Worm (Caenorhabditis elegans) whole organism, late embryonic: ENCODE measurements around the gene Y22D7AL.4.

Experiments used
- C08G9.2 ChIP-seq: sonication (generic microtip); optimal IDR thresholded peaks from 2 replicates; lab custom pipeline; 2016; ENCODE audit warnings: mild to moderate bottlenecking, missing genetic modification characterization, moderate library complexity, missing compliant biosample characterization
- ceh-22 ChIP-seq: sonication (generic microtip); optimal IDR thresholded peaks from 2 replicates; lab custom pipeline; 2017; ENCODE audit warnings: missing biosample characterization, missing genetic modification characterization
- ceh-34 ChIP-seq: sonication (generic microtip); optimal IDR thresholded peaks from 2 replicates; lab custom pipeline; 2016; ENCODE audit warnings: mild to moderate bottlenecking, missing genetic modification characterization, missing compliant biosample characterization
- hlh-30 ChIP-seq: sonication (generic microtip); optimal IDR thresholded peaks from 2 replicates; lab custom pipeline; 2017; ENCODE audit warnings: antibody characterized with exemption, missing genetic modification characterization, missing compliant biosample characterization; ENCODE audit not compliant: insufficient read depth
- nhr-11 ChIP-seq: fragments of 150-350 bp; optimal IDR thresholded peaks from 2 replicates; lab custom pipeline; 2014; ENCODE audit warnings: missing biosample characterization, missing genetic modification characterization
- pha-4 ChIP-seq: fragments of 150-350 bp; optimal IDR thresholded peaks from 2 replicates; lab custom pipeline; 2018; ENCODE audit warnings: missing biosample characterization, missing genetic modification reagents, missing genetic modification characterization

- TF ChIP-seq pha-4 = no peak
- TF ChIP-seq ceh-34 (tag; lab: Kevin White, UChicago) = peak; percentile 50
- no peak for TF ChIP-seq nhr-11 (tag; lab: Kevin White, UChicago)
- TF ChIP-seq ceh-22 (tag; lab: Kevin White, UChicago) = no peak
- TF ChIP-seq C08G9.2 (tag; lab: Kevin White, UChicago) = peak; percentile 54
- TF ChIP-seq hlh-30 (tag; lab: Kevin White, UChicago) = no peak
These were observed 24.8 kb upstream of the Y22D7AL.4 start for ce11 chrIII:1601464-1602169.
